Worm (Caenorhabditis elegans): ENCODE measurements around the gene tbc-17.

- no peak for TF ChIP-seq unc-39 (tag; optimal IDR thresholded peaks at IDR 0.05)
- TF ChIP-seq blmp-1 (tag; optimal IDR thresholded peaks at IDR 0.05; ENCODE audit: insufficient read depth) = no peak
- TF ChIP-seq nhr-12 (tag; optimal IDR thresholded peaks at IDR 0.05) = no peak
- TF ChIP-seq lin-13 (GFP tag; optimal IDR thresholded peaks at IDR 0.05) = no peak
Measured at ce11 chrII:12658409-12658808, 35.8 kb upstream of the tbc-17 start.
